Fruit fly (Drosophila melanogaster) whole organism, embryonic: ENCODE results near the gene Tango5.
A peak's percentile ranks its signal among the peaks of the same experiment; 100 is the strongest.

Experiments
- ATbp ChIP-seq: fragments of 200-800 bp; sonication (Bioruptor generic); optimal IDR thresholded peaks from 2 replicates; lab custom pipeline; 2017; ENCODE audit warnings: missing biosample characterization, mild to moderate bottlenecking, missing genetic modification characterization, missing genetic modification reagents
- Asciz ChIP-seq: fragments of 200-800 bp; sonication (Bioruptor generic); optimal IDR thresholded peaks from 2 replicates; lab custom pipeline; 2017; ENCODE audit warnings: missing biosample characterization, mild to moderate bottlenecking, missing genetic modification characterization, missing genetic modification reagents
- Blimp-1 ChIP-seq: fragments of 200-800 bp; sonication (Bioruptor generic); optimal IDR thresholded peaks from 3 replicates; lab custom pipeline; 2018; ENCODE audit warnings: missing biosample characterization, missing genetic modification characterization, mild to moderate bottlenecking, moderate library complexity, missing genetic modification reagents
- CG10543 ChIP-seq: fragments of 200-800 bp; sonication (Bioruptor generic); optimal IDR thresholded peaks from 3 replicates; lab custom pipeline; 2017; ENCODE audit warnings: missing biosample characterization, mild to moderate bottlenecking, missing genetic modification characterization, moderate library complexity
- CG10979 ChIP-seq: fragments of 200-800 bp; sonication (Bioruptor generic); optimal IDR thresholded peaks from 2 replicates; lab custom pipeline; 2018; ENCODE audit warnings: missing biosample characterization, mild to moderate bottlenecking, missing genetic modification characterization, moderate library complexity
- CG12104 ChIP-seq: fragments of 200-800 bp; sonication (Bioruptor generic); optimal IDR thresholded peaks from 3 replicates; lab custom pipeline; 2016; ENCODE audit warnings: missing biosample characterization, missing genetic modification characterization
- CG12155 ChIP-seq: fragments of 200-800 bp; sonication (Bioruptor generic); optimal IDR thresholded peaks from 3 replicates; lab custom pipeline; 2016; ENCODE audit warnings: missing biosample characterization, missing genetic modification characterization
- CG12769 ChIP-seq: fragments of 200-800 bp; sonication (Bioruptor generic); optimal IDR thresholded peaks from 2 replicates; lab custom pipeline; 2019; ENCODE audit warnings: missing biosample characterization, mild to moderate bottlenecking, missing genetic modification characterization, moderate library complexity
- CG1647 ChIP-seq: fragments of 200-800 bp; sonication (Bioruptor generic); optimal IDR thresholded peaks from 3 replicates; lab custom pipeline; 2016; ENCODE audit warnings: missing biosample characterization, missing genetic modification characterization
- CG17359 ChIP-seq: fragments of 200-800 bp; sonication (Bioruptor generic); optimal IDR thresholded peaks from 3 replicates; lab custom pipeline; 2018; ENCODE audit warnings: missing biosample characterization, mild to moderate bottlenecking, missing genetic modification characterization, moderate library complexity
- CG17361 ChIP-seq: fragments of 200-800 bp; sonication (Bioruptor generic); IDR thresholded peaks from 3 replicates; pipeline ENCODE4 v1.3.6; 2022; ENCODE audit warnings: missing biosample characterization, missing genetic modification characterization
- CG18262 ChIP-seq: fragments of 200-800 bp; optimal IDR thresholded peaks from 3 replicates; lab custom pipeline; 2019; ENCODE audit warnings: missing biosample characterization, mild to moderate bottlenecking, missing genetic modification characterization, moderate library complexity
- CG18764 ChIP-seq: fragments of 200-800 bp; sonication (Bioruptor generic); optimal IDR thresholded peaks from 3 replicates; lab custom pipeline; 2016; ENCODE audit warnings: missing biosample characterization, missing genetic modification characterization
- CG32772 ChIP-seq: fragments of 200-800 bp; sonication (Bioruptor generic); IDR thresholded peaks from 2 replicates; pipeline ENCODE4 v1.3.6; 2022; ENCODE audit warnings: missing biosample characterization, missing genetic modification characterization
- CG4854 ChIP-seq: fragments of 200-800 bp; sonication (Bioruptor generic); optimal IDR thresholded peaks from 2 replicates; lab custom pipeline; 2016; ENCODE audit warnings: missing biosample characterization, missing genetic modification characterization, inconsistent platforms
- CG6254 ChIP-seq: fragments of 200-800 bp; sonication (Bioruptor generic); optimal IDR thresholded peaks from 3 replicates; lab custom pipeline; 2017; ENCODE audit warnings: mild to moderate bottlenecking, missing biosample characterization, missing genetic modification reagents, missing genetic modification characterization
- CG8290 ChIP-seq, 3 experiments: fragments of 200-800 bp; sonication (Bioruptor generic); optimal IDR thresholded peaks; 2 replicates each; lab custom pipeline; 2016 to 2019; ENCODE audit warnings: missing biosample characterization in 3 of 3, missing genetic modification characterization in 3 of 3, mild to moderate bottlenecking in 2 of 3, moderate library complexity in 1 of 3
- CG9437 ChIP-seq: fragments of 200-800 bp; sonication (Bioruptor generic); optimal IDR thresholded peaks from 2 replicates; lab custom pipeline; 2018; ENCODE audit warnings: missing biosample characterization, mild to moderate bottlenecking, missing genetic modification characterization
- Deaf1 ChIP-seq: fragments of 200-800 bp; optimal IDR thresholded peaks from 3 replicates; lab custom pipeline; 2019; ENCODE audit warnings: missing biosample characterization, mild to moderate bottlenecking, missing genetic modification characterization, moderate library complexity
- Doc2 ChIP-seq: fragments of 200-800 bp; sonication (Bioruptor generic); IDR thresholded peaks from 2 replicates; pipeline ENCODE4 v1.3.6; 2022; ENCODE audit warnings: missing biosample characterization, missing genetic modification characterization
- GATAe ChIP-seq: fragments of 200-800 bp; sonication (Bioruptor generic); conservative IDR thresholded peaks from 2 replicates; pipeline ENCODE4 v1.3.6; 2022; ENCODE audit warnings: missing biosample characterization, missing genetic modification characterization
- HmgZ ChIP-seq: fragments of 200-800 bp; sonication (Bioruptor generic); optimal IDR thresholded peaks from 2 replicates; lab custom pipeline; 2018; ENCODE audit warnings: missing biosample characterization, mild to moderate bottlenecking, missing genetic modification characterization
- Hr51 ChIP-seq, 2 experiments: fragments of 200-800 bp; sonication (Bioruptor generic); optimal IDR thresholded peaks; 2 replicates in 1 of 2; 3 replicates in 1 of 2; lab custom pipeline; 2016 to 2018; ENCODE audit warnings: missing biosample characterization in 2 of 2, missing genetic modification characterization in 2 of 2, mild to moderate bottlenecking in 1 of 2, moderate library complexity in 1 of 2
- Lpt ChIP-seq: fragments of >200 bp; optimal IDR thresholded peaks from 2 replicates; lab custom pipeline; 2018; ENCODE audit warnings: missing biosample characterization, missing genetic modification characterization
- Myb ChIP-seq: fragments of 200-800 bp; sonication (Bioruptor generic); optimal IDR thresholded peaks from 2 replicates; lab custom pipeline; 2016; ENCODE audit warnings: missing biosample characterization, missing genetic modification characterization
- Nf-YC ChIP-seq: fragments of 200-800 bp; optimal IDR thresholded peaks from 3 replicates; lab custom pipeline; 2019; ENCODE audit warnings: missing biosample characterization, mild to moderate bottlenecking, missing genetic modification characterization, moderate library complexity
- Oli ChIP-seq: fragments of 200-800 bp; sonication (Bioruptor generic); optimal IDR thresholded peaks from 2 replicates; lab custom pipeline; 2018; ENCODE audit warnings: missing biosample characterization, mild to moderate bottlenecking, missing genetic modification characterization, moderate library complexity
- Opbp ChIP-seq: fragments of 200-800 bp; sonication (Bioruptor generic); IDR thresholded peaks from 3 replicates; pipeline ENCODE4 v1.3.6; 2022; ENCODE audit warnings: missing biosample characterization, missing genetic modification characterization; ENCODE audit not compliant: partially characterized antibody
- Ptx1 ChIP-seq: fragments of 200-800 bp; sonication (Bioruptor generic); IDR thresholded peaks from 2 replicates; pipeline ENCODE4 v1.3.6; 2022; ENCODE audit warnings: missing biosample characterization, missing genetic modification characterization
- Rfx ChIP-seq: fragments of 200-800 bp; sonication (Bioruptor generic); IDR thresholded peaks from 2 replicates; pipeline ENCODE4 v1.3.6; 2022; ENCODE audit warnings: missing biosample characterization, missing genetic modification characterization
- Sox100B ChIP-seq: fragments of 200-800 bp; sonication (Bioruptor generic); optimal IDR thresholded peaks from 3 replicates; lab custom pipeline; 2018; ENCODE audit warnings: missing biosample characterization, mild to moderate bottlenecking, missing genetic modification characterization
- al ChIP-seq: fragments of 200-800 bp; sonication (Bioruptor generic); IDR thresholded peaks from 2 replicates; pipeline ENCODE4 v1.3.6; 2022; ENCODE audit warnings: missing biosample characterization, missing genetic modification characterization
- ap ChIP-seq: fragments of 200-800 bp; sonication (Bioruptor generic); IDR thresholded peaks from 2 replicates; pipeline ENCODE4 v1.3.6; 2022; ENCODE audit warnings: missing biosample characterization, missing genetic modification characterization
- crol ChIP-seq: fragments of 200-800 bp; sonication (Bioruptor generic); IDR thresholded peaks from 2 replicates; pipeline ENCODE4 v1.3.6; 2022; ENCODE audit warnings: missing biosample characterization, missing genetic modification characterization
- dmrt99B ChIP-seq: fragments of 200-800 bp; sonication (Bioruptor generic); optimal IDR thresholded peaks from 2 replicates; lab custom pipeline; 2018; ENCODE audit warnings: missing biosample characterization, mild to moderate bottlenecking, missing genetic modification characterization, moderate library complexity
- gcm2 ChIP-seq: fragments of 200-800 bp; sonication (Bioruptor generic); optimal IDR thresholded peaks from 2 replicates; lab custom pipeline; 2016; ENCODE audit warnings: missing biosample characterization, missing genetic modification characterization
- grau ChIP-seq: fragments of 200-800 bp; optimal IDR thresholded peaks from 3 replicates; lab custom pipeline; 2019; ENCODE audit warnings: missing biosample characterization, mild to moderate bottlenecking, missing genetic modification characterization, moderate library complexity
- gt ChIP-seq: fragments of 200-800 bp; sonication (Bioruptor generic); IDR thresholded peaks from 2 replicates; pipeline ENCODE4 v1.3.6; 2022; ENCODE audit warnings: missing biosample characterization, missing genetic modification characterization
- klu ChIP-seq: fragments of 200-800 bp; sonication (Bioruptor generic); IDR thresholded peaks from 2 replicates; pipeline ENCODE4 v1.3.6; 2022; ENCODE audit warnings: missing biosample characterization, missing genetic modification characterization
- lab ChIP-seq: fragments of 200-800 bp; sonication (Bioruptor generic); optimal IDR thresholded peaks from 3 replicates; lab custom pipeline; 2017; ENCODE audit warnings: missing biosample characterization, missing genetic modification characterization, mild to moderate bottlenecking, moderate library complexity, missing genetic modification reagents
- lbe ChIP-seq: fragments of 200-800 bp; sonication (Bioruptor generic); optimal IDR thresholded peaks from 2 replicates; lab custom pipeline; 2016; ENCODE audit warnings: missing biosample characterization, mild to moderate bottlenecking, missing genetic modification characterization
- sens ChIP-seq: fragments of 200-800 bp; sonication (Bioruptor generic); peaks from one replicate; lab custom pipeline; 2016; ENCODE audit warnings: missing biosample characterization, missing genetic modification characterization
- sim ChIP-seq: fragments of 200-800 bp; sonication (Bioruptor generic); IDR thresholded peaks from 2 replicates; pipeline ENCODE4 v1.3.6; 2022; ENCODE audit warnings: missing biosample characterization, missing genetic modification characterization
- sr ChIP-seq: fragments of 200-800 bp; sonication (Bioruptor generic); IDR thresholded peaks from 3 replicates; pipeline ENCODE4 v1.3.6; 2022; ENCODE audit warnings: missing biosample characterization, missing genetic modification characterization
- sug ChIP-seq: fragments of 200-800 bp; optimal IDR thresholded peaks from 2 replicates; lab custom pipeline; 2019; ENCODE audit warnings: missing biosample characterization, mild to moderate bottlenecking, missing genetic modification characterization, moderate library complexity
- tgo ChIP-seq: fragments of 200-800 bp; sonication (Bioruptor generic); IDR thresholded peaks from 3 replicates; pipeline ENCODE4 v1.3.6; 2022; ENCODE audit warnings: missing biosample characterization, missing genetic modification characterization
- tin ChIP-seq: fragments of 200-800 bp; sonication (Bioruptor generic); optimal IDR thresholded peaks from 3 replicates; lab custom pipeline; 2016; ENCODE audit warnings: missing biosample characterization, missing genetic modification characterization
- vnd ChIP-seq: fragments of 200-800 bp; sonication (Bioruptor generic); IDR thresholded peaks from 3 replicates; pipeline ENCODE4 v1.3.6; 2022; ENCODE audit warnings: missing biosample characterization, missing genetic modification characterization; ENCODE audit not compliant: partially characterized antibody
- zfh2 ChIP-seq: fragments of 200-800 bp; sonication (Bioruptor generic); optimal IDR thresholded peaks from 2 replicates; lab custom pipeline; 2016; ENCODE audit warnings: missing biosample characterization, missing genetic modification characterization

Gene Tango5

DNA sequence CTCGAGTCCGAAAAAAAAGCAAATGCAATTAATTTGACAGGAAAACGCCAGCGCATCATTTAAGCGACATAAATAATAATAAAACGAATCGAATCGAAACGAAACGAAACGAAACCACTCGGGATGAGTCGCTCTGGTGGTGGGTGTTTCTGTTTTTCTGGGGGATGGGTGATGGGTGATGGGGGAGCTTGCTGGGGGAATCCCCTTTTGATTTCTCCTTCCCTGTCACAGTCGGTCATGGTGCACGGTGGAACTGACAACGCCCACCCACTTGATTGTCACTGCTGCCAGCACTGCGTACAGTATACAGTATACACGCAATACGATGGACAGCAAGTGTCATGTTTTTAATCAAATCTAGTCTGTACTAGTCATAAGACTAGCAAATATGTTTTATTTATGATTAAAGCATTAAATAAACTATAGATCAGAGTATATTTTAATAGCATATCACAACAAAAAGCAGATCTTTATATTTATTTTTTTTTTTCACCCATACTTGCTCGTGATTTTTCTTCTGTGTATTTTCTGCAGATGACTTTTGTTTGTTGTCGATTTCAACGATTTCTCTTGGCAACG, 42.2 kb downstream of the Tango5 start (continued):
- peak; percentile 21 for TF ChIP-seq CG10979 (tag; lab: Kevin White, UChicago)
- peak; percentile 42 for TF ChIP-seq Deaf1 (tag; lab: Kevin White, UChicago)
- peak; percentile 28 for TF ChIP-seq Sox100B
- TF ChIP-seq Hr51 (GFP tag; optimal IDR thresholded peaks at IDR 0.05; lab: Kevin White, UChicago), result peak in 1 of 2 experiments; percentile 59
- peak; percentile 48 for TF ChIP-seq ATbp (GFP tag; lab: Kevin White, UChicago)
- peak; percentile 69 for TF ChIP-seq grau (tag; lab: Kevin White, UChicago)
- TF ChIP-seq sr (GFP tag; lab: Robert Waterston, UW), result peak; percentile 86
- TF ChIP-seq Ptx1 (GFP tag; lab: Robert Waterston, UW), result 0 out of 2 replicates have a peak, but pooled peaks have one; percentile 21
- TF ChIP-seq CG17361, result 0 out of 3 replicates have a peak, but pooled peaks have one; percentile 39
- peak; percentile 5 for TF ChIP-seq Oli (tag; lab: Kevin White, UChicago)
- TF ChIP-seq al (GFP tag; lab: Robert Waterston, UW), result no peak
- no peak for TF ChIP-seq CG1647
- 0 out of 2 replicates have a peak, but pooled peaks have one; percentile 27 for TF ChIP-seq ap (GFP tag; lab: Robert Waterston, UW)
- peak; percentile 25 for TF ChIP-seq Blimp-1 (GFP tag; lab: Kevin White, UChicago)
- peak; percentile 44 for TF ChIP-seq dmrt99B (tag; lab: Kevin White, UChicago)
- no peak for TF ChIP-seq Opbp (GFP tag; lab: Robert Waterston, UW)
- peak; percentile 72 for TF ChIP-seq sens (GFP tag; lab: Kevin White, UChicago)
- peak; percentile 39; the same call in 1 of the 3 replicates for TF ChIP-seq tgo (GFP tag; lab: Robert Waterston, UW)
- TF ChIP-seq CG18764 (GFP tag; lab: Kevin White, UChicago), result no peak
- no peak for TF ChIP-seq sim
- no peak for TF ChIP-seq Asciz (GFP tag; lab: Kevin White, UChicago)
- peak; percentile 52 for TF ChIP-seq CG17359 (tag; lab: Kevin White, UChicago)
- no peak for TF ChIP-seq lbe (GFP tag; lab: Kevin White, UChicago)
- no peak for TF ChIP-seq Lpt

DNA sequence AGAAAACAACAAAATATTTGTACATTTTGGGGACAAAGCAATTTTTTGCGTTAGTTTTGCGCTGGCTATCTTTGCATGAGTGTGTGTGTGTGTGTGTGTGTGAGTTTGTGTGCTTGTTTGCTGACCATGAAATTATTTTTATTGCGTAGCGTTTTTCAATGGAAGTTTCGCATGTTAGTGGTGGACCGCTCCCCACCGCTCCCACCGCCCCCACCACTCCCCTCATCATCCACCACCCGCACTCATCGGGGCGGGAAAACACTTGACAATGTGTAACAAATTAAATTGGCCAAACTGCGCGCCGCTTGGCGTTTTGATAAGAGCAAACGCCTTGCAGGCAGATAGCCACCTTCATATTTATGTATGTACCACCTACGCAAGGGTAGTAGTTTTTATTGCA, 44.9 kb downstream of the Tango5 start:
- TF ChIP-seq klu (GFP tag; lab: Robert Waterston, UW), result 0 out of 2 replicates have a peak, but pooled peaks have one; percentile 29
- TF ChIP-seq CG18262 (tag; lab: Kevin White, UChicago), result no peak
- TF ChIP-seq gcm2 (GFP tag; lab: Kevin White, UChicago), result no peak
- TF ChIP-seq zfh2 (GFP tag; lab: Kevin White, UChicago), result no peak
- TF ChIP-seq CG4854, result no peak
- TF ChIP-seq Rfx (GFP tag; lab: Robert Waterston, UW), result 0 out of 2 replicates have a peak, but pooled peaks have one; percentile 15
- no peak for TF ChIP-seq Nf-YC (tag; lab: Kevin White, UChicago)
- peak; percentile 1 for TF ChIP-seq HmgZ
- TF ChIP-seq sug (tag; lab: Kevin White, UChicago), result peak; percentile 68
- no peak for TF ChIP-seq tin (GFP tag; lab: Kevin White, UChicago)
- no peak for TF ChIP-seq gt (GFP tag; lab: Robert Waterston, UW)
- TF ChIP-seq CG32772 (GFP tag; lab: Robert Waterston, UW), result no peak
- TF ChIP-seq Doc2 (GFP tag; lab: Robert Waterston, UW), result no peak
- peak; percentile 39 for TF ChIP-seq CG10543 (GFP tag; lab: Kevin White, UChicago)
- TF ChIP-seq vnd (GFP tag; lab: Robert Waterston, UW), result 0 out of 3 replicates have a peak, but pooled peaks have one; percentile 28
- peak; percentile 41 for TF ChIP-seq lab (GFP tag; lab: Kevin White, UChicago)
- TF ChIP-seq CG8290 (GFP tag; optimal IDR thresholded peaks at IDR 0.05; lab: Kevin White, UChicago), result no peak
- TF ChIP-seq CG8290 (tag; optimal IDR thresholded peaks at IDR 0.05; lab: Kevin White, UChicago), result peak in 1 of 2 experiments; percentile 38
- TF ChIP-seq CG6254, result no peak
- TF ChIP-seq CG9437, result peak; percentile 9
- TF ChIP-seq GATAe (GFP tag; lab: Robert Waterston, UW), result 0 out of 2 replicates have a peak, but pooled peaks have one; percentile 45
- TF ChIP-seq Myb (GFP tag; lab: Kevin White, UChicago), result no peak
- no peak for TF ChIP-seq CG12155 (GFP tag; lab: Kevin White, UChicago)
- TF ChIP-seq CG12104, result no peak
- TF ChIP-seq crol (GFP tag; lab: Robert Waterston, UW), result peak; percentile 88
- TF ChIP-seq CG12769 (tag; lab: Kevin White, UChicago), result peak; percentile 46
